Fruit fly (Drosophila melanogaster): ENCODE data around the gene Ir100a.
A peak's percentile ranks its signal among the peaks of the same experiment; 100 is the strongest.

dm6 chr3R:31809622-31810021 is 8.9 kb downstream of the Ir100a start:
- TF ChIP-seq CG3995 (GFP tag; optimal IDR thresholded peaks at IDR 0.05) (no peak), CG16815 (GFP tag; optimal IDR thresholded peaks at IDR 0.05) (no peak), sr (GFP tag; IDR thresholded peaks at IDR 0.05) (0 out of 3 replicates have a peak, but pooled peaks have one; percentile 26), crp (GFP tag; optimal IDR thresholded peaks at IDR 0.05) (no peak), sd (tag; optimal IDR thresholded peaks at IDR 0.05) (no peak), al (GFP tag; IDR thresholded peaks at IDR 0.05) (no peak), her (GFP tag; optimal IDR thresholded peaks at IDR 0.05) (no peak), BEAF-32 (GFP tag; optimal IDR thresholded peaks at IDR 0.05) (no peak), Rfx (GFP tag; IDR thresholded peaks at IDR 0.05) (no peak), dmrt99B (tag; optimal IDR thresholded peaks at IDR 0.05) (no peak), ERR (GFP tag; optimal IDR thresholded peaks at IDR 0.05) (no peak), CG8290 (GFP tag; optimal IDR thresholded peaks at IDR 0.05) (no peak), CG8290 (tag; optimal IDR thresholded peaks at IDR 0.05) (no peak), ttk (GFP tag; IDR thresholded peaks at IDR 0.05) (no peak), scrt (GFP tag; optimal IDR thresholded peaks at IDR 0.05) (no peak)

All from whole organism, embryonic.